Fruit fly (Drosophila melanogaster) whole organism, embryonic: ENCODE measurements around the gene RhoGAP100F.

Source experiments
- Bteb2 ChIP-seq: fragments of 200-800 bp; sonication (Bioruptor generic); optimal IDR thresholded peaks from 2 replicates; lab custom pipeline; 2016; ENCODE audit warnings: missing biosample characterization, missing genetic modification characterization
- CG10462 ChIP-seq: fragments of 200-800 bp; sonication (Bioruptor generic); optimal IDR thresholded peaks from 2 replicates; lab custom pipeline; 2016; ENCODE audit warnings: missing biosample characterization, missing genetic modification characterization
- CG11093 ChIP-seq: fragments of 200-800 bp; sonication (Bioruptor generic); IDR thresholded peaks from 3 replicates; pipeline ENCODE4 v1.3.6; 2022; ENCODE audit warnings: missing biosample characterization, missing genetic modification characterization
- CG12942 ChIP-seq: fragments of 200-800 bp; sonication (Bioruptor generic); optimal IDR thresholded peaks from 3 replicates; lab custom pipeline; 2016; ENCODE audit warnings: missing biosample characterization, missing genetic modification characterization
- CG14441 ChIP-seq: fragments of 200-800 bp; sonication (Bioruptor generic); IDR thresholded peaks from 2 replicates; pipeline ENCODE4 v1.3.6; 2022; ENCODE audit warnings: missing biosample characterization, missing genetic modification characterization
- CG14860 ChIP-seq: fragments of 200-800 bp; sonication (Bioruptor generic); IDR thresholded peaks from 3 replicates; pipeline ENCODE4 v1.3.6; 2022; ENCODE audit warnings: missing biosample characterization, missing genetic modification characterization; ENCODE audit not compliant: partially characterized antibody
- CG1602 ChIP-seq: fragments of 200-800 bp; sonication (Bioruptor generic); optimal IDR thresholded peaks from 3 replicates; lab custom pipeline; 2016; ENCODE audit warnings: missing biosample characterization, missing genetic modification characterization
- CG18619 ChIP-seq: fragments of 200-800 bp; sonication (Bioruptor generic); optimal IDR thresholded peaks from 3 replicates; lab custom pipeline; 2017; ENCODE audit warnings: missing biosample characterization, mild to moderate bottlenecking, missing genetic modification characterization
- CG2116 ChIP-seq: fragments of 200-800 bp; sonication (Bioruptor generic); optimal IDR thresholded peaks from 3 replicates; lab custom pipeline; 2018; ENCODE audit warnings: missing biosample characterization, mild to moderate bottlenecking, missing genetic modification characterization
- CG2199 ChIP-seq: fragments of 200-800 bp; sonication (Bioruptor generic); IDR thresholded peaks from 3 replicates; pipeline ENCODE4 v1.3.6; 2022; ENCODE audit warnings: missing biosample characterization, missing genetic modification characterization
- CG30020 ChIP-seq: fragments of 200-800 bp; optimal IDR thresholded peaks from 2 replicates; lab custom pipeline; 2019; ENCODE audit warnings: missing biosample characterization, mild to moderate bottlenecking, missing genetic modification characterization, moderate library complexity
- CG31224 ChIP-seq: fragments of 200-800 bp; sonication (Bioruptor generic); IDR thresholded peaks from 2 replicates; pipeline ENCODE4 v1.3.6; 2022; ENCODE audit warnings: missing biosample characterization, missing genetic modification characterization
- CG31388 ChIP-seq: fragments of 200-800 bp; sonication (Bioruptor generic); optimal IDR thresholded peaks from 2 replicates; lab custom pipeline; 2016; ENCODE audit warnings: missing biosample characterization, missing genetic modification characterization
- CG32767 ChIP-seq: fragments of 200-800 bp; sonication (Bioruptor generic); IDR thresholded peaks from 2 replicates; pipeline ENCODE4 v1.3.6; 2022; ENCODE audit warnings: missing biosample characterization, missing genetic modification characterization
- CG33213 ChIP-seq: fragments of 200-800 bp; sonication (Bioruptor generic); optimal IDR thresholded peaks from 3 replicates; lab custom pipeline; 2016; ENCODE audit warnings: missing biosample characterization, missing genetic modification characterization
- CG6854 ChIP-seq: fragments of 200-800 bp; sonication (Bioruptor generic); optimal IDR thresholded peaks from 3 replicates; lab custom pipeline; 2017; ENCODE audit warnings: missing biosample characterization, mild to moderate bottlenecking, missing genetic modification characterization
- CG7271 ChIP-seq: fragments of 200-800 bp; sonication (Bioruptor generic); optimal IDR thresholded peaks from 2 replicates; lab custom pipeline; 2018; ENCODE audit warnings: missing biosample characterization, mild to moderate bottlenecking, missing genetic modification characterization, moderate library complexity
- CG7357 ChIP-seq: fragments of 200-800 bp; sonication (Bioruptor generic); IDR thresholded peaks from 3 replicates; pipeline ENCODE4 v1.3.6; 2022; ENCODE audit warnings: missing biosample characterization, missing genetic modification characterization
- CG9817 ChIP-seq: fragments of 200-800 bp; sonication (Bioruptor generic); optimal IDR thresholded peaks from 2 replicates; lab custom pipeline; 2018; ENCODE audit warnings: missing biosample characterization, mild to moderate bottlenecking, missing genetic modification characterization, moderate library complexity
- CHES-1-like ChIP-seq: fragments of 200-800 bp; sonication (Bioruptor generic); optimal IDR thresholded peaks from 2 replicates; lab custom pipeline; 2016; ENCODE audit warnings: missing biosample characterization, missing genetic modification characterization
- Dip3 ChIP-seq: fragments of 200-800 bp; sonication (Bioruptor generic); optimal IDR thresholded peaks from 3 replicates; lab custom pipeline; 2016; ENCODE audit warnings: missing biosample characterization, missing genetic modification characterization
- Doc3 ChIP-seq: fragments of 200-800 bp; sonication (Bioruptor generic); IDR thresholded peaks from 3 replicates; pipeline ENCODE4 v1.3.6; 2022; ENCODE audit warnings: missing biosample characterization, missing genetic modification characterization; ENCODE audit not compliant: partially characterized antibody
- Dp ChIP-seq: fragments of 200-800 bp; sonication (Bioruptor generic); optimal IDR thresholded peaks from 2 replicates; lab custom pipeline; 2018; ENCODE audit warnings: missing biosample characterization, mild to moderate bottlenecking, missing genetic modification characterization, moderate library complexity
- Dref ChIP-seq: fragments of 200-800 bp; sonication (Bioruptor generic); IDR thresholded peaks from 2 replicates; pipeline ENCODE4 v1.3.6; 2022; ENCODE audit warnings: missing biosample characterization, missing genetic modification characterization
- E2f2 ChIP-seq: fragments of 200-800 bp; sonication (Bioruptor generic); IDR thresholded peaks from 2 replicates; pipeline ENCODE4 v1.3.6; 2022; ENCODE audit warnings: missing biosample characterization, missing genetic modification characterization
- Ets65A ChIP-seq: fragments of 200-800 bp; sonication (Bioruptor generic); peaks from one replicate; lab custom pipeline; 2016; ENCODE audit warnings: missing biosample characterization, missing genetic modification characterization
- Fer1 ChIP-seq: fragments of 200-800 bp; sonication (Bioruptor generic); optimal IDR thresholded peaks from 2 replicates; lab custom pipeline; 2017; ENCODE audit warnings: missing biosample characterization, mild to moderate bottlenecking, missing genetic modification characterization
- Fer3 ChIP-seq: fragments of 200-800 bp; sonication (Bioruptor generic); optimal IDR thresholded peaks from 2 replicates; lab custom pipeline; 2018; ENCODE audit warnings: missing biosample characterization, mild to moderate bottlenecking, missing genetic modification characterization, moderate library complexity
- H15 ChIP-seq: fragments of 200-800 bp; sonication (Bioruptor generic); IDR thresholded peaks from 3 replicates; pipeline ENCODE4 v1.3.6; 2022; ENCODE audit warnings: missing biosample characterization, missing genetic modification characterization
- Max ChIP-seq: fragments of 200-800 bp; sonication (Bioruptor generic); optimal IDR thresholded peaks from 2 replicates; lab custom pipeline; 2016; ENCODE audit warnings: missing biosample characterization, mild to moderate bottlenecking, missing genetic modification characterization
- Med ChIP-seq: fragments of 200-800 bp; sonication (Bioruptor generic); peaks from one replicate; lab custom pipeline; 2016; ENCODE audit warnings: missing biosample characterization, missing genetic modification characterization, mild to moderate bottlenecking, inconsistent platforms, moderate library complexity
- Rx ChIP-seq: fragments of 200-800 bp; sonication (Bioruptor generic); IDR thresholded peaks from 2 replicates; pipeline ENCODE4 v1.3.6; 2022; ENCODE audit warnings: missing biosample characterization, missing genetic modification characterization
- YL-1 ChIP-seq: fragments of 200-800 bp; sonication (Bioruptor generic); optimal IDR thresholded peaks from 3 replicates; lab custom pipeline; 2017; ENCODE audit warnings: missing biosample characterization, mild to moderate bottlenecking, missing genetic modification characterization
- dm ChIP-seq: fragments of 200-800 bp; sonication (Bioruptor generic); optimal IDR thresholded peaks from 3 replicates; lab custom pipeline; 2016; ENCODE audit warnings: missing biosample characterization, missing genetic modification characterization
- jing ChIP-seq: fragments of 200-800 bp; sonication (Bioruptor generic); optimal IDR thresholded peaks from 2 replicates; lab custom pipeline; 2018; ENCODE audit warnings: missing biosample characterization, mild to moderate bottlenecking, missing genetic modification characterization
- jumu ChIP-seq: fragments of 200-800 bp; sonication (Bioruptor generic); optimal IDR thresholded peaks from 3 replicates; lab custom pipeline; 2016; ENCODE audit warnings: missing biosample characterization, missing genetic modification characterization
- kay ChIP-seq: fragments of 200-800 bp; sonication (Bioruptor generic); optimal IDR thresholded peaks from 2 replicates; lab custom pipeline; 2016; ENCODE audit warnings: missing biosample characterization, missing genetic modification characterization
- lola ChIP-seq, 3 experiments: fragments of >200 bp in 2 of 3; fragments of 200-800 bp in 1 of 3; sonication (Bioruptor generic) in 1 of 3; optimal IDR thresholded peaks; 2 replicates each; lab custom pipeline; 2017 to 2019; ENCODE audit warnings: missing biosample characterization in 3 of 3, missing genetic modification characterization in 3 of 3, mild to moderate bottlenecking in 1 of 3, moderate library complexity in 1 of 3
- luna ChIP-seq: fragments of 200-800 bp; sonication (Bioruptor generic); optimal IDR thresholded peaks from 2 replicates; lab custom pipeline; 2016; ENCODE audit warnings: missing biosample characterization, missing genetic modification characterization
- pita ChIP-seq: fragments of 200-800 bp; sonication (Bioruptor generic); optimal IDR thresholded peaks from 2 replicates; lab custom pipeline; 2017; ENCODE audit warnings: missing biosample characterization, mild to moderate bottlenecking, missing genetic modification characterization
- row ChIP-seq: fragments of 200-800 bp; sonication (Bioruptor generic); IDR thresholded peaks from 3 replicates; pipeline ENCODE4 v1.3.6; 2022; ENCODE audit warnings: missing biosample characterization, missing genetic modification characterization
- scrt ChIP-seq: fragments of 200-800 bp; sonication (Bioruptor generic); optimal IDR thresholded peaks from 2 replicates; lab custom pipeline; 2018; ENCODE audit warnings: missing biosample characterization, mild to moderate bottlenecking, missing genetic modification characterization, moderate library complexity
- seq ChIP-seq: fragments of 200-800 bp; sonication (Bioruptor generic); IDR thresholded peaks from 2 replicates; pipeline ENCODE4 v1.3.6; 2022; ENCODE audit warnings: missing biosample characterization, missing genetic modification characterization
- sim ChIP-seq: fragments of 200-800 bp; sonication (Bioruptor generic); IDR thresholded peaks from 2 replicates; pipeline ENCODE4 v1.3.6; 2022; ENCODE audit warnings: missing biosample characterization, missing genetic modification characterization
- sisA ChIP-seq: fragments of 200-800 bp; sonication (Bioruptor generic); IDR thresholded peaks from 2 replicates; pipeline ENCODE4 v1.3.6; 2022; ENCODE audit warnings: missing biosample characterization, missing genetic modification characterization
- slp2 ChIP-seq: fragments of 200-800 bp; sonication (Bioruptor generic); optimal IDR thresholded peaks from 2 replicates; lab custom pipeline; 2016; ENCODE audit warnings: missing biosample characterization, missing genetic modification characterization
- so ChIP-seq: fragments of 200-800 bp; sonication (Bioruptor generic); IDR thresholded peaks from 3 replicates; pipeline ENCODE4 v1.3.6; 2022; ENCODE audit warnings: missing biosample characterization, missing genetic modification characterization
- trem ChIP-seq: fragments of 200-800 bp; optimal IDR thresholded peaks from 3 replicates; lab custom pipeline; 2019; ENCODE audit warnings: missing biosample characterization, mild to moderate bottlenecking, missing genetic modification characterization, moderate library complexity
- vvl ChIP-seq: fragments of 200-800 bp; sonication (Bioruptor generic); IDR thresholded peaks from 2 replicates; pipeline ENCODE4 v1.3.6; 2022; ENCODE audit warnings: missing biosample characterization, missing genetic modification characterization
- wor ChIP-seq: fragments of 200-800 bp; sonication (Bioruptor generic); IDR thresholded peaks from 2 replicates; pipeline ENCODE4 v1.3.6; 2022; ENCODE audit warnings: missing biosample characterization, missing genetic modification characterization
- z ChIP-seq: fragments of 200-800 bp; sonication (Bioruptor generic); IDR thresholded peaks from 3 replicates; pipeline ENCODE4 v1.3.6; 2022; ENCODE audit warnings: missing biosample characterization, missing genetic modification characterization

Gene RhoGAP100F

dm6 chr3R:31793664-31794417 is 18.6 kb upstream of the RhoGAP100F start, which contains the start of the genes Mccc1 and Acf (continued):
- peak; percentile 11 for TF ChIP-seq kay (GFP tag; lab: Kevin White, UChicago)
- peak; percentile 71 for TF ChIP-seq CG10462
- no peak for TF ChIP-seq H15 (GFP tag; lab: Robert Waterston, UW)
- TF ChIP-seq CG7357 (GFP tag; lab: Robert Waterston, UW) = no peak
- peak; percentile 26 for TF ChIP-seq Dip3
- TF ChIP-seq vvl (GFP tag; lab: Robert Waterston, UW) = peak; percentile 14; the same call in 1 of the 2 replicates
- peak; percentile 20; the same call in 1 of the 2 replicates for TF ChIP-seq sisA (GFP tag; lab: Robert Waterston, UW)
- TF ChIP-seq jing (GFP tag; lab: Kevin White, UChicago) = no peak
- no peak for TF ChIP-seq Rx (GFP tag; lab: Robert Waterston, UW)
- TF ChIP-seq Doc3 = peak; percentile 50; the same call in 2 of the 3 replicates
- peak; percentile 71 for TF ChIP-seq Dref (GFP tag; lab: Robert Waterston, UW)
- no peak for TF ChIP-seq CG11093 (GFP tag; lab: Robert Waterston, UW)
- TF ChIP-seq CG9817 = peak; percentile 34
- TF ChIP-seq trem (tag; lab: Kevin White, UChicago) = peak; percentile 54
- no peak for TF ChIP-seq Fer3 (tag; lab: Kevin White, UChicago)
- TF ChIP-seq lola (GFP tag; optimal IDR thresholded peaks at IDR 0.05; lab: Kevin White, UChicago) = peak in 1 of 3 experiments; percentile 3
- TF ChIP-seq CG6854 (GFP tag; lab: Kevin White, UChicago) = no peak
- TF ChIP-seq z (GFP tag; lab: Robert Waterston, UW) = no peak
- peak; percentile 61 for TF ChIP-seq Max (GFP tag; lab: Kevin White, UChicago)
- TF ChIP-seq luna (GFP tag; lab: Kevin White, UChicago) = no peak
- peak; percentile 12 for TF ChIP-seq CG7271 (tag; lab: Kevin White, UChicago)
- TF ChIP-seq CG2199 (GFP tag; lab: Robert Waterston, UW) = no peak
- 0 out of 3 replicates have a peak, but pooled peaks have one; percentile 38 for TF ChIP-seq so (GFP tag; lab: Robert Waterston, UW)
- TF ChIP-seq Dp (GFP tag; lab: Kevin White, UChicago) = peak; percentile 33
- TF ChIP-seq pita = no peak
- TF ChIP-seq CG12942 = peak; percentile 0
- TF ChIP-seq CG2116 (GFP tag; lab: Kevin White, UChicago) = peak; percentile 84
- peak; percentile 50 for TF ChIP-seq YL-1
- TF ChIP-seq CG33213 (GFP tag; lab: Kevin White, UChicago) = peak; percentile 44
- TF ChIP-seq CG30020 = peak; percentile 54
- no peak for TF ChIP-seq dm (GFP tag; lab: Kevin White, UChicago)
- peak; percentile 42 for TF ChIP-seq E2f2
- TF ChIP-seq scrt = no peak
- no peak for TF ChIP-seq CG31224 (GFP tag; lab: Robert Waterston, UW)
- peak; percentile 53 for TF ChIP-seq CHES-1-like (GFP tag; lab: Kevin White, UChicago)
- peak; percentile 48; the same call in 1 of the 3 replicates for TF ChIP-seq CG14860 (GFP tag; lab: Robert Waterston, UW)
- TF ChIP-seq seq = no peak
- peak; percentile 86 for TF ChIP-seq Med (GFP tag; lab: Kevin White, UChicago)
- no peak for TF ChIP-seq CG31388 (GFP tag; lab: Kevin White, UChicago)
- TF ChIP-seq jumu (GFP tag; lab: Kevin White, UChicago) = peak; percentile 31
- TF ChIP-seq Bteb2 (GFP tag; lab: Kevin White, UChicago) = peak; percentile 41
- TF ChIP-seq CG32767 (GFP tag; lab: Robert Waterston, UW) = no peak
- TF ChIP-seq row (GFP tag; lab: Robert Waterston, UW) = peak; percentile 77
- no peak for TF ChIP-seq wor (GFP tag; lab: Robert Waterston, UW)
- no peak for TF ChIP-seq Ets65A (GFP tag; lab: Kevin White, UChicago)
- no peak for TF ChIP-seq slp2
- no peak for TF ChIP-seq Fer1 (GFP tag; lab: Kevin White, UChicago)
- TF ChIP-seq CG14441 = peak; percentile 33; the same call in 1 of the 2 replicates
- no peak for TF ChIP-seq sim
- TF ChIP-seq CG18619 = no peak
- peak; percentile 17 for TF ChIP-seq CG1602
